Worm (Caenorhabditis elegans) whole organism, L3 larva: Measurements from ENCODE around the gene gfi-3.

ENCODE experiments used
- R02D3.7 ChIP-seq: fragments of 150-350 bp; optimal IDR thresholded peaks from 2 replicates; lab custom pipeline; 2014; ENCODE audit warnings: missing biosample characterization, missing genetic modification characterization
- ZK546.5 ChIP-seq: sonication (generic microtip); optimal IDR thresholded peaks from 2 replicates; lab custom pipeline; 2017; ENCODE audit warnings: missing biosample characterization, missing genetic modification characterization
- aly-2 ChIP-seq: fragments of 150-350 bp; optimal IDR thresholded peaks from 2 replicates; lab custom pipeline; 2014; ENCODE audit warnings: missing biosample characterization, missing genetic modification characterization
- ama-1 ChIP-seq: fragments of 150-350 bp; optimal IDR thresholded peaks from 2 replicates; lab custom pipeline; 2018
- ceh-16 ChIP-seq: sonication (generic microtip); optimal IDR thresholded peaks from 2 replicates; lab custom pipeline; 2017; ENCODE audit warnings: missing biosample characterization, missing genetic modification characterization
- ceh-28 ChIP-seq: fragments of 150-350 bp; optimal IDR thresholded peaks from 2 replicates; lab custom pipeline; 2014; ENCODE audit warnings: missing biosample characterization, missing genetic modification reagents, missing genetic modification characterization
- ceh-9 ChIP-seq: sonication (generic microtip); optimal IDR thresholded peaks from 2 replicates; lab custom pipeline; 2018; ENCODE audit warnings: missing biosample characterization, missing genetic modification characterization
- daf-12 ChIP-seq: fragments of 150-350 bp; optimal IDR thresholded peaks from 2 replicates; lab custom pipeline; 2014; ENCODE audit warnings: missing biosample characterization, missing genetic modification reagents, missing genetic modification characterization
- egl-27 ChIP-seq: sonication (generic microtip); optimal IDR thresholded peaks from 4 replicates; lab custom pipeline; 2017; ENCODE audit warnings: missing biosample characterization, missing genetic modification reagents, missing genetic modification characterization
- egl-5 ChIP-seq: fragments of 150-350 bp; optimal IDR thresholded peaks from 2 replicates; lab custom pipeline; 2017; ENCODE audit warnings: missing biosample characterization, missing genetic modification reagents, missing genetic modification characterization, inconsistent platforms
- elt-1 ChIP-seq: fragments of 150-350 bp; optimal IDR thresholded peaks from 2 replicates; lab custom pipeline; 2014; ENCODE audit warnings: missing biosample characterization, missing genetic modification characterization
- elt-2 ChIP-seq: sonication (generic microtip); optimal IDR thresholded peaks from 2 replicates; lab custom pipeline; 2016; ENCODE audit warnings: missing genetic modification reagents, mild to moderate bottlenecking, missing genetic modification characterization, missing compliant biosample characterization
- eor-1 ChIP-seq, 2 experiments: fragments of 150-350 bp; optimal IDR thresholded peaks; 2 replicates each; lab custom pipeline; 2014 to 2018; ENCODE audit warnings: missing biosample characterization in 2 of 2, missing genetic modification characterization in 2 of 2
- fkh-10 ChIP-seq: sonication (generic microtip); optimal IDR thresholded peaks from 2 replicates; lab custom pipeline; 2017; ENCODE audit warnings: missing biosample characterization, missing genetic modification reagents, missing genetic modification characterization
- fkh-2 ChIP-seq: fragments of 150-350 bp; optimal IDR thresholded peaks from 2 replicates; lab custom pipeline; 2014; ENCODE audit warnings: missing biosample characterization, missing genetic modification reagents, missing genetic modification characterization
- hmg-11 ChIP-seq: sonication (generic microtip); optimal IDR thresholded peaks from 2 replicates; lab custom pipeline; 2016; ENCODE audit warnings: missing genetic modification characterization, missing compliant biosample characterization
- jun-1 ChIP-seq: fragments of 150-350 bp; optimal IDR thresholded peaks from 2 replicates; lab custom pipeline; 2014; ENCODE audit warnings: missing biosample characterization, missing genetic modification reagents, missing genetic modification characterization
- lin-15B ChIP-seq: fragments of 150-350 bp; optimal IDR thresholded peaks from 2 replicates; lab custom pipeline; 2014; ENCODE audit warnings: missing biosample characterization, missing genetic modification characterization
- lin-39 ChIP-seq: fragments of 150-350 bp; optimal IDR thresholded peaks from 2 replicates; lab custom pipeline; 2018; ENCODE audit warnings: missing biosample characterization, missing genetic modification reagents, missing genetic modification characterization
- mdl-1 ChIP-seq: fragments of 150-350 bp; optimal IDR thresholded peaks from 2 replicates; lab custom pipeline; 2014; ENCODE audit warnings: missing biosample characterization, missing genetic modification characterization
- nhr-12 ChIP-seq: fragments of 150-350 bp; optimal IDR thresholded peaks from 2 replicates; lab custom pipeline; 2014; ENCODE audit warnings: missing biosample characterization, missing genetic modification characterization
- nhr-23 ChIP-seq: fragments of 150-350 bp; optimal IDR thresholded peaks from 2 replicates; lab custom pipeline; 2014; ENCODE audit warnings: missing biosample characterization, missing genetic modification reagents, missing genetic modification characterization
- nhr-237 ChIP-seq: fragments of 150-350 bp; optimal IDR thresholded peaks from 2 replicates; lab custom pipeline; 2014; ENCODE audit warnings: missing biosample characterization, missing genetic modification characterization
- nhr-25 ChIP-seq: sonication (generic microtip); optimal IDR thresholded peaks from 2 replicates; lab custom pipeline; 2017; ENCODE audit warnings: missing biosample characterization, missing genetic modification characterization
- nhr-28 ChIP-seq: fragments of 150-350 bp; optimal IDR thresholded peaks from 2 replicates; lab custom pipeline; 2014; ENCODE audit warnings: missing biosample characterization, missing genetic modification characterization
- nhr-67 ChIP-seq: fragments of 150-350 bp; optimal IDR thresholded peaks from 2 replicates; lab custom pipeline; 2014; ENCODE audit warnings: missing biosample characterization, missing genetic modification characterization
- nhr-76 ChIP-seq: fragments of 150-350 bp; sonication (generic microtip); optimal IDR thresholded peaks from 5 replicates; lab custom pipeline; 2014; ENCODE audit warnings: missing biosample characterization, missing genetic modification characterization
- nhr-77 ChIP-seq: fragments of 150-350 bp; optimal IDR thresholded peaks from 2 replicates; lab custom pipeline; 2014; ENCODE audit warnings: missing biosample characterization, missing genetic modification characterization
- pha-4 ChIP-seq: fragments of 150-350 bp; optimal IDR thresholded peaks from 2 replicates; lab custom pipeline; 2014; ENCODE audit warnings: missing biosample characterization, missing genetic modification reagents, missing genetic modification characterization
- pqm-1 ChIP-seq: fragments of 150-350 bp; optimal IDR thresholded peaks from 2 replicates; lab custom pipeline; 2017; ENCODE audit warnings: missing biosample characterization, missing genetic modification characterization, inconsistent platforms
- sea-2 ChIP-seq: fragments of 150-350 bp; sonication (generic microtip); optimal IDR thresholded peaks from 4 replicates; lab custom pipeline; 2014; ENCODE audit warnings: missing biosample characterization, missing genetic modification reagents, missing genetic modification characterization
- snpc-4 ChIP-seq: fragments of 150-350 bp; optimal IDR thresholded peaks from 2 replicates; lab custom pipeline; 2014; ENCODE audit warnings: missing biosample characterization, missing genetic modification characterization
- tbx-2 ChIP-seq: sonication (generic microtip); optimal IDR thresholded peaks from 2 replicates; lab custom pipeline; 2016; ENCODE audit warnings: mild to moderate bottlenecking, missing genetic modification characterization, missing compliant biosample characterization
- unc-39 ChIP-seq: sonication (generic microtip); optimal IDR thresholded peaks from 4 replicates; lab custom pipeline; 2017; ENCODE audit warnings: missing biosample characterization, missing genetic modification characterization
- unc-62 ChIP-seq: fragments of 150-350 bp; sonication (generic microtip); optimal IDR thresholded peaks from 4 replicates; lab custom pipeline; 2014; ENCODE audit warnings: missing biosample characterization, missing genetic modification reagents, missing genetic modification characterization
- zag-1 ChIP-seq: fragments of 150-350 bp; optimal IDR thresholded peaks from 2 replicates; lab custom pipeline; 2014; ENCODE audit warnings: missing biosample characterization, missing genetic modification characterization
- ztf-11 ChIP-seq: fragments of 150-350 bp; optimal IDR thresholded peaks from 2 replicates; lab custom pipeline; 2014; ENCODE audit warnings: missing biosample characterization, missing genetic modification characterization

The gfi-3 gene

DNA sequence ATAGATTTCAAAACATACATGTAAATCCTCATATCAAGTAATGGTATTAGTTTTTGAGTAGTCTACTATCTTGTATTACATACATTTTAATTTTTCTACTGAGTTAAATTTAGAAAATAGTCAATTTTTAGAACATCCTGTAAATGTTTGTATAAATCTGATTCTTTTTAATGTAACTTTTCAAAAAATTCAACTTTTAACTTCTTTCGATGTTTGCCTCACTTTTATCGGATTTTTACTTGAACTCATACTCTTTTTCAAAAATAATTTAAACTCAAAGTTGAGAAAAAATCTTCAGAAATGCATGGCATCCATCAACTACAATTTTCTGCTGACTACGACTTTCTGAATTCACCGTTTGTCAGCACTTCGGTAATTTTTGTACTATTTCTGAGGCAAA is 15.9 kb upstream of the gfi-3 start, which contains the start of gene M163.7:
M163.7 (plus strand) TSS at position 301 of the 400 bp plus-strand sequence.
- TF ChIP-seq ceh-28 (tag; lab: Kevin White, UChicago) = no peak
- no peak for TF ChIP-seq snpc-4 (tag; lab: Kevin White, UChicago)
- TF ChIP-seq unc-62 (GFP tag; lab: Kevin White, UChicago) = no peak
- TF ChIP-seq fkh-2 (tag; lab: Kevin White, UChicago) = no peak
- TF ChIP-seq nhr-23 (tag; lab: Kevin White, UChicago) = no peak
- no peak for TF ChIP-seq nhr-237
- TF ChIP-seq lin-39 (tag; lab: Kevin White, UChicago) = no peak
- TF ChIP-seq jun-1 = no peak
- TF ChIP-seq pha-4 (tag; lab: Kevin White, UChicago) = no peak
- TF ChIP-seq lin-15B = no peak
- no peak for TF ChIP-seq ceh-9 (tag; lab: Kevin White, UChicago)
- TF ChIP-seq aly-2 = no peak
- no peak for TF ChIP-seq ztf-11
- TF ChIP-seq nhr-67 (tag; lab: Kevin White, UChicago) = no peak
- TF ChIP-seq pqm-1 (tag; lab: Kevin White, UChicago) = no peak
- TF ChIP-seq hmg-11 (tag; lab: Kevin White, UChicago) = no peak

- TF ChIP-seq mdl-1 (tag; lab: Kevin White, UChicago) = no peak
Observed at ce11 chrX:14465593-14465992, 14.8 kb upstream of the gfi-3 start, which contains the start of gene M163.22. Gene M163.22 (plus strand): TSS chrX:14465893.

DNA sequence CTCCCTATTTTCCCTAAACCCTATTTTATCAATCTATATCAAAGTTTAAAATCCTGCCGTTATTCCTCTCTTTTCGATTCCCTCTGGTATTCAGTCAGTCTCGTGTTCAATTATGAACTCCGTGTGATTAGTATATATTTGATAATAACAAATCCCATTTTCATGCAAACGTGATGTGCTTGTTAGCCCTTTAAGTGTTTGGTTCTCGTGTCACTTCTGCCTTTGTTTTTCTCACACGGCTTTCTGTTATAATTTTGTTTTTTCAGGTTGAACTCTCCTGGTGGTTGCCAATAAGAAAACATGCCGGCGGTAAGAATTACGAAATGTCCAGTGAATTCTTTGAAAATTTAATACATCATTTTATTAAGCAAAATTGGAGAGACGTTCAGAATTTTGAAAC is 13.8 kb upstream of the gfi-3 start, which contains the start of gene M163.21:
M163.21 (plus strand) TSS at position 301 of the 400 bp plus-strand sequence.
- no peak for TF ChIP-seq sea-2
- no peak for TF ChIP-seq lin-39 (tag; lab: Kevin White, UChicago)
- no peak for TF ChIP-seq R02D3.7
- TF ChIP-seq nhr-67 (tag; lab: Kevin White, UChicago) = no peak
- TF ChIP-seq unc-39 (tag; lab: Kevin White, UChicago) = no peak
- TF ChIP-seq nhr-28 (tag; lab: Kevin White, UChicago) = no peak
- TF ChIP-seq ceh-9 (tag; lab: Kevin White, UChicago) = no peak
- no peak for TF ChIP-seq snpc-4 (tag; lab: Kevin White, UChicago)
- no peak for TF ChIP-seq elt-1 (tag; lab: Kevin White, UChicago)
- no peak for TF ChIP-seq jun-1
- no peak for TF ChIP-seq egl-27 (tag; lab: Kevin White, UChicago)
- no peak for TF ChIP-seq nhr-12 (tag; lab: Kevin White, UChicago)
- TF ChIP-seq eor-1 (tag; optimal IDR thresholded peaks at IDR 0.05; lab: Kevin White, UChicago) = no peak
- no peak for TF ChIP-seq ceh-16 (tag; lab: Kevin White, UChicago)
- TF ChIP-seq mdl-1 (tag; lab: Kevin White, UChicago) = no peak
- TF ChIP-seq fkh-10 (GFP tag; lab: Kevin White, UChicago) = no peak
- TF ChIP-seq ztf-11 = no peak
- no peak for TF ChIP-seq elt-2 (tag; lab: Kevin White, UChicago)
- no peak for TF ChIP-seq daf-12 (tag; lab: Kevin White, UChicago)
- TF ChIP-seq tbx-2 (tag; lab: Kevin White, UChicago) = no peak
- TF ChIP-seq, all 47 proteins: peak for 0

DNA sequence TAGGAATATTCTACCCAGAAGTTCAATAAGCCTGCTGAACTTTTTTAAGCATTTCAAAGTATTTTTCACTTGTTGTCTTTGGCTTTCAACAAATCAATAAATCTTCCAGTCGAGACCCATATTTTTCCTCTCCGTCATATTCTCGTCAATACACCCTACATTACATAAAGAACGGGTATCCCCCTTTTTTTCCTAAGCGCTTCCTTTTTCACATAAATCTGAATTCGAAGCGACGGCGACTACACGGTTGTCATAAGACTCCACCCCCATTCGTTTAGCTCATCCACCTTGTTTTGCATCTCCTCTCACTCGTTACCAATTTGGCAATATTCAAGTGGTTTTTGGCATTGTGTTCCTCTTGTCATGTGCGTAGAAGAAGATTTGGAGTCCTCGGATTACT is 11.1 kb upstream of the gfi-3 start, which contains the start of gene M163.9:
M163.9 (plus strand) TSS at position 301 of the 400 bp plus-strand sequence.
- TF ChIP-seq lin-15B (no peak), ZK546.5 (tag; lab: Kevin White, UChicago) (no peak), elt-2 (tag; lab: Kevin White, UChicago) (no peak), egl-5 (no peak)

DNA sequence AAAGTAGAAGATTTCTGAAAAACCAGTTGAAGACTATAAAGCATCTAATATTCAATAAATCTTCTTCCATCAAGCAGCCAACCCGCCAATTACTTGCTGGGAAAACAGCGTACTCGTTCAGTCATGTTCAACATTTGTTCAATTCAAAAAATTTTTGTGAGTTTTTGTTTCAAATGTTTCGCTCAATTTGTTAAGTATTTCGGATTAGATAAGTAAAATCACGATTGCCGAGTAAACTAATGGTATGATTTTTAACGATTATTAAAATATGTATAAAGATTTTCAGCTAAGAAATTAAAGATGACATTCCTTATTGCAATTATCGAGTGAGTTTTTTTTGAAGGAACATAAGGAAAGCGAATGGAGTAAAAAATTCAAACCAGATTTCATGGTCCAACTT is 9.7 kb upstream of the gfi-3 start, which contains the start of gene M163.10:
M163.10 (plus strand) TSS at position 301 of the 400 bp plus-strand sequence.
- TF ChIP-seq mdl-1 (tag; lab: Kevin White, UChicago) = no peak
- no peak for TF ChIP-seq nhr-67 (tag; lab: Kevin White, UChicago)
- no peak for TF ChIP-seq nhr-76
- no peak for TF ChIP-seq pha-4 (tag; lab: Kevin White, UChicago)
- TF ChIP-seq nhr-77 (tag; lab: Kevin White, UChicago) = no peak
- no peak for TF ChIP-seq ama-1
- TF ChIP-seq sea-2 = no peak
- TF ChIP-seq nhr-237 = no peak
- TF ChIP-seq zag-1 (tag; lab: Kevin White, UChicago) = no peak
- TF ChIP-seq hmg-11 (tag; lab: Kevin White, UChicago) = no peak
- no peak for TF ChIP-seq nhr-25 (tag; lab: Kevin White, UChicago)
- no peak for TF ChIP-seq nhr-28 (tag; lab: Kevin White, UChicago)
- no peak for TF ChIP-seq lin-39 (tag; lab: Kevin White, UChicago)
- no peak for TF ChIP-seq nhr-12 (tag; lab: Kevin White, UChicago)
